Worm (Caenorhabditis elegans) whole organism, early embryonic: ENCODE measurements around the gene Y62H9A.9.

Source experiments
- B0310.2 ChIP-seq: sonication (generic microtip); optimal IDR thresholded peaks from 2 replicates; lab custom pipeline; 2016; ENCODE audit warnings: mild to moderate bottlenecking, missing genetic modification characterization, missing compliant biosample characterization
- F13C5.2 ChIP-seq: sonication (generic microtip); optimal IDR thresholded peaks from 2 replicates; lab custom pipeline; 2017; ENCODE audit warnings: mild to moderate bottlenecking, missing genetic modification characterization, inconsistent platforms, missing compliant biosample characterization
- aly-1 ChIP-seq: sonication (generic microtip); optimal IDR thresholded peaks from 2 replicates; lab custom pipeline; 2016; ENCODE audit warnings: missing genetic modification characterization, missing compliant biosample characterization
- ama-1 ChIP-seq: fragments of 150-350 bp; optimal IDR thresholded peaks from 2 replicates; lab custom pipeline; 2014
- ceh-13 ChIP-seq: fragments of 200-800 bp; sonication (Bioruptor generic); optimal IDR thresholded peaks from 2 replicates; lab custom pipeline; 2018; ENCODE audit warnings: mild to moderate bottlenecking, missing genetic modification characterization, missing compliant biosample characterization
- ceh-36 ChIP-seq: sonication (generic microtip); optimal IDR thresholded peaks from 2 replicates; lab custom pipeline; 2016; ENCODE audit warnings: missing genetic modification characterization, inconsistent platforms, missing compliant biosample characterization
- ets-7 ChIP-seq: sonication (generic microtip); optimal IDR thresholded peaks from 2 replicates; lab custom pipeline; 2016; ENCODE audit warnings: missing genotype, missing genetic modification characterization, missing compliant biosample characterization
- flt-1 ChIP-seq: fragments of 200-800 bp; sonication (Bioruptor generic); IDR thresholded peaks from 2 replicates; pipeline ENCODE4 v1.3.6; 2022; ENCODE audit warnings: missing genetic modification characterization, missing compliant biosample characterization
- hmbx-1 ChIP-seq: sonication (generic microtip); optimal IDR thresholded peaks from 2 replicates; lab custom pipeline; 2016; ENCODE audit warnings: mild to moderate bottlenecking, missing genetic modification characterization, missing compliant biosample characterization
- hmg-4 ChIP-seq: fragments of 200-800 bp; sonication (Bioruptor generic); optimal IDR thresholded peaks from 2 replicates; lab custom pipeline; 2018; ENCODE audit warnings: mild to moderate bottlenecking, missing genetic modification characterization, missing compliant biosample characterization
- hnd-1 ChIP-seq: sonication (generic microtip); optimal IDR thresholded peaks from 2 replicates; lab custom pipeline; 2016; ENCODE audit warnings: missing genetic modification characterization, missing compliant biosample characterization
- pes-1 ChIP-seq: fragments of 200-800 bp; sonication (Bioruptor generic); IDR thresholded peaks from 2 replicates; pipeline ENCODE4 v1.3.6; 2022; ENCODE audit warnings: missing genetic modification reagents, missing genetic modification characterization, missing compliant biosample characterization
- scrt-1 ChIP-seq: fragments of 200-800 bp; sonication (Bioruptor generic); IDR thresholded peaks from 2 replicates; pipeline ENCODE4 v1.3.6; 2022; ENCODE audit warnings: missing genetic modification characterization, missing compliant biosample characterization
- sea-1 ChIP-seq: fragments of 200-800 bp; sonication (Bioruptor generic); conservative IDR thresholded peaks from 2 replicates; pipeline ENCODE4 v1.3.6; 2022; ENCODE audit warnings: missing genetic modification characterization, missing compliant biosample characterization
- tbx-11 ChIP-seq: fragments of 200-800 bp; sonication (Bioruptor generic); IDR thresholded peaks from 2 replicates; pipeline ENCODE4 v1.3.6; 2022; ENCODE audit warnings: missing genetic modification characterization, missing compliant biosample characterization
- tbx-37 ChIP-seq: fragments of 200-800 bp; sonication (Bioruptor generic); conservative IDR thresholded peaks from 2 replicates; pipeline ENCODE4 v1.3.6; 2022; ENCODE audit warnings: missing genetic modification reagents, missing genetic modification characterization, missing compliant biosample characterization
- tra-4 ChIP-seq: sonication (generic microtip); optimal IDR thresholded peaks from 2 replicates; lab custom pipeline; 2017; ENCODE audit warnings: missing genetic modification characterization, missing compliant biosample characterization

Gene Y62H9A.9

ce11 chrX:11869260-11869659 is 28.7 kb downstream of the Y62H9A.9 start, which contains the start of gene dot-1.2:
dot-1.2 (minus strand) TSS chrX:11869360.
- no peak for TF ChIP-seq flt-1
- no peak for TF ChIP-seq sea-1 (GFP tag; lab: Robert Waterston, UW)
- no peak for TF ChIP-seq tra-4 (tag; lab: Kevin White, UChicago)
- TF ChIP-seq aly-1 (tag; lab: Kevin White, UChicago): no peak
- no peak for TF ChIP-seq ceh-36 (tag; lab: Kevin White, UChicago)
- no peak for TF ChIP-seq ceh-13
- no peak for TF ChIP-seq hnd-1
- TF ChIP-seq B0310.2 (tag; lab: Kevin White, UChicago): no peak
- no peak for TF ChIP-seq tbx-37 (GFP tag; lab: Robert Waterston, UW)
- TF ChIP-seq F13C5.2: no peak
- TF ChIP-seq pes-1 (GFP tag; lab: Robert Waterston, UW): no peak
- no peak for TF ChIP-seq hmg-4 (GFP tag; lab: Kevin White, UChicago)
- TF ChIP-seq ama-1: no peak
- TF ChIP-seq scrt-1 (GFP tag; lab: Robert Waterston, UW): no peak
- TF ChIP-seq ets-7 (tag; lab: Kevin White, UChicago): no peak

- TF ChIP-seq tbx-11 (GFP tag; lab: Robert Waterston, UW) (no peak), scrt-1 (GFP tag; lab: Robert Waterston, UW) (no peak), sea-1 (GFP tag; lab: Robert Waterston, UW) (no peak), tbx-37 (GFP tag; lab: Robert Waterston, UW) (no peak), aly-1 (tag; lab: Kevin White, UChicago) (no peak), hmbx-1 (tag; lab: Kevin White, UChicago) (no peak), ceh-13 (no peak), flt-1 (no peak), hnd-1 (no peak), hmg-4 (GFP tag; lab: Kevin White, UChicago) (no peak), B0310.2 (tag; lab: Kevin White, UChicago) (no peak), ets-7 (tag; lab: Kevin White, UChicago) (no peak), ama-1 (no peak)
Measured at ce11 chrX:11865083-11865482, 32.9 kb downstream of the Y62H9A.9 start, which contains the start of gene F54F7.6. F54F7.6 (plus strand) TSS chrX:11865383.

- no peak for TF ChIP-seq ets-7 (tag; lab: Kevin White, UChicago)
- no peak for TF ChIP-seq pes-1 (GFP tag; lab: Robert Waterston, UW)
- no peak for TF ChIP-seq ama-1
- TF ChIP-seq hnd-1: no peak
- TF ChIP-seq F13C5.2: no peak
Measured at ce11 chrX:11863307-11863706, 34.6 kb downstream of the Y62H9A.9 start, which contains the start of gene F54F7.10. F54F7.10 (plus strand) TSS chrX:11863607.

ce11 chrX:11857178-11857577 is 40.8 kb downstream of the Y62H9A.9 start, which contains the start of gene mes-1:
mes-1 (plus strand) TSS chrX:11857478.
- TF ChIP-seq hmg-4 (GFP tag; lab: Kevin White, UChicago): no peak
- TF ChIP-seq aly-1 (tag; lab: Kevin White, UChicago): no peak
- no peak for TF ChIP-seq ets-7 (tag; lab: Kevin White, UChicago)
- no peak for TF ChIP-seq F13C5.2
- TF ChIP-seq scrt-1 (GFP tag; lab: Robert Waterston, UW): no peak
- TF ChIP-seq hmbx-1 (tag; lab: Kevin White, UChicago): no peak
- no peak for TF ChIP-seq hnd-1
- no peak for TF ChIP-seq tbx-37 (GFP tag; lab: Robert Waterston, UW)
- TF ChIP-seq ceh-36 (tag; lab: Kevin White, UChicago): no peak
- no peak for TF ChIP-seq tbx-11 (GFP tag; lab: Robert Waterston, UW)
- no peak for TF ChIP-seq ceh-13
- no peak for TF ChIP-seq B0310.2 (tag; lab: Kevin White, UChicago)

DNA sequence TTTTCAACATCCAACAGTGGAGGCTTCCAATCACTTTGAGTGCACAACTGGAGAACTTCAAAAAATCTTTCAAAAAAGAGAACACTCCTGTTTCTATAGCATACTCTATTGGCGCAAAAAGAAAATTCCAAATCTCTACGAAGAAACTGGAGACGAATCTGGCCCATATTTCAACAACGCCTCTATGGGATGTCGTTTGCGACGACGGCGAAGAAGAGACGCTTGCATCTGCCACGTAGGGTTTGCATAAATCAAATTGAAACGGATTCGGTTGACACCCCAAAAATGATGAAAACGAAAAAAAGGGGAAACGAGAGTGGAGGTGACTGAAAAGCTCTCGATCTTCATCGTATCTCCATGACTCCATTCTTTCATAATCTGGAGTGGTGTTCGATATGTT is 41.7 kb downstream of the Y62H9A.9 start:
- no peak for TF ChIP-seq hmg-4 (GFP tag; lab: Kevin White, UChicago)
- no peak for TF ChIP-seq pes-1 (GFP tag; lab: Robert Waterston, UW)
- TF ChIP-seq ama-1: no peak
- no peak for TF ChIP-seq hmbx-1 (tag; lab: Kevin White, UChicago)
- TF ChIP-seq F13C5.2: no peak
- TF ChIP-seq sea-1 (GFP tag; lab: Robert Waterston, UW): no peak
- TF ChIP-seq B0310.2 (tag; lab: Kevin White, UChicago): no peak
- TF ChIP-seq aly-1 (tag; lab: Kevin White, UChicago): no peak
- TF ChIP-seq flt-1: no peak
- TF ChIP-seq ceh-13: no peak
- no peak for TF ChIP-seq tbx-37 (GFP tag; lab: Robert Waterston, UW)
- no peak for TF ChIP-seq scrt-1 (GFP tag; lab: Robert Waterston, UW)
- no peak for TF ChIP-seq hnd-1
- TF ChIP-seq tbx-11 (GFP tag; lab: Robert Waterston, UW): no peak
- TF ChIP-seq ets-7 (tag; lab: Kevin White, UChicago): no peak
- TF ChIP-seq ceh-36 (tag; lab: Kevin White, UChicago): no peak

DNA sequence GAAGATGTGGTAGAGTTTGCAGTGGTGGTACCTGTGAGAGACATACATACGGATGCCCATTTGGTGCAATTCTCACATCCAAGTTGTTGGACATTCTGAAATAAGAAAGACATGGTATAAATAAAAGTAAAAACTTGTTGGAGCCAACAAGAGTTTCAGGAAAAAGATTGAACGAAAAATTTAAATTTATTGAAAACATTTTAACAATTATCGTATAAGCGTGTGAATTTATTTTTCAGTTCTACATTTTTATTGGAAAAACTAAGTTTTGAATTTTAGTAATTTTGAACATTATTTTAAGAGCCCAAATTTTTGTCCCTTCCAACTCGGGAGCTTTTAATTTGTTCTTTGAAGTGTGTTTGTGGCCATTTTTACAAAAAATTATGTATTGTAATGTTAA is 43.0 kb downstream of the Y62H9A.9 start, which contains the start of gene F54F7.8:
TSS of gene F54F7.8 (minus strand) at position 101 of the 400 bp plus-strand sequence.
- no peak for TF ChIP-seq flt-1
- TF ChIP-seq tra-4 (tag; lab: Kevin White, UChicago): no peak
- no peak for TF ChIP-seq tbx-11 (GFP tag; lab: Robert Waterston, UW)
- TF ChIP-seq pes-1 (GFP tag; lab: Robert Waterston, UW): no peak
- TF ChIP-seq hnd-1: no peak
- TF ChIP-seq hmbx-1 (tag; lab: Kevin White, UChicago): no peak
- TF ChIP-seq B0310.2 (tag; lab: Kevin White, UChicago): no peak
- no peak for TF ChIP-seq scrt-1 (GFP tag; lab: Robert Waterston, UW)

DNA sequence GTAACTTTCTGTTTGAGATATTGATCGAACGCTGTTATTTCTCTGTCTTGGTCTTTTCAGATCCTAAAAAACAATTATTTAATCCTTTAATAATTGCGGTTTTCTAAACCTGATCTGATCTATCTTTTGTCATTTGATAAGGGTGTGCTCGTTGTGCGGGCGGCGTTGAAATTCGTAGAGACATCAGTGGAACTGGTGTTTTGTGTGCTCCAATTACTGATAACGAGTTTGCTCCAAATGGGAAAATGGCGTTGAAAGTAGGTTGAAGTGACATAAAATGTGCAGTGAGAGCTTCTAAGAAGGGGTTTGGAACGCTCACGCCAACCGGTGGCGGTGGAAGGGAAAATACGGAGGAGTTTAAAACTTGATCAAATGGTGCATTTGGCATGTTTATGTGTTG is 43.5 kb downstream of the Y62H9A.9 start:
- TF ChIP-seq ceh-36 (tag; lab: Kevin White, UChicago): no peak
- TF ChIP-seq hnd-1: no peak
- TF ChIP-seq B0310.2 (tag; lab: Kevin White, UChicago): no peak
- no peak for TF ChIP-seq sea-1 (GFP tag; lab: Robert Waterston, UW)
- TF ChIP-seq tra-4 (tag; lab: Kevin White, UChicago): no peak
- no peak for TF ChIP-seq tbx-11 (GFP tag; lab: Robert Waterston, UW)
- TF ChIP-seq hmbx-1 (tag; lab: Kevin White, UChicago): no peak
- no peak for TF ChIP-seq hmg-4 (GFP tag; lab: Kevin White, UChicago)
- TF ChIP-seq pes-1 (GFP tag; lab: Robert Waterston, UW): no peak
- TF ChIP-seq flt-1: no peak
- no peak for TF ChIP-seq aly-1 (tag; lab: Kevin White, UChicago)
- TF ChIP-seq scrt-1 (GFP tag; lab: Robert Waterston, UW): no peak
- TF ChIP-seq tbx-37 (GFP tag; lab: Robert Waterston, UW): no peak
- TF ChIP-seq ceh-13: no peak
- no peak for TF ChIP-seq ets-7 (tag; lab: Kevin White, UChicago)
